Fruit fly (Drosophila melanogaster): ENCODE measurements around the gene Acbp4.

Gene Acbp4

dm6 chr3L:7105693-7106092 is 22.4 kb downstream of the Acbp4 start (continued):
- TF ChIP-seq BEAF-32 (GFP tag; optimal IDR thresholded peaks at IDR 0.05) (no peak), Lpt (GFP tag; optimal IDR thresholded peaks at IDR 0.05) (no peak), sim (GFP tag; IDR thresholded peaks at IDR 0.05) (no peak), tna (GFP tag; IDR thresholded peaks at IDR 0.05; ENCODE audit: partially characterized antibody) (no peak), CG1603 (tag; optimal IDR thresholded peaks at IDR 0.05) (peak; percentile 46), sr (GFP tag; IDR thresholded peaks at IDR 0.05) (no peak), CG18619 (GFP tag; optimal IDR thresholded peaks at IDR 0.05) (no peak), CHES-1-like (GFP tag; optimal IDR thresholded peaks at IDR 0.05) (no peak), pan (optimal IDR thresholded peaks at IDR 0.05) (no peak), pan (GFP tag; optimal IDR thresholded peaks at IDR 0.05 in 1 of 2, IDR thresholded peaks at IDR 0.05 in 1 of 2) (peak in 1 of 2 experiments; percentile 50), Atf6 (GFP tag; IDR thresholded peaks at IDR 0.05) (no peak), slbo (GFP tag; IDR thresholded peaks at IDR 0.05) (no peak), CG3163 (GFP tag; optimal IDR thresholded peaks at IDR 0.05) (no peak), dmrt99B (tag; optimal IDR thresholded peaks at IDR 0.05) (peak; percentile 50), HLHmδ (GFP tag; optimal IDR thresholded peaks at IDR 0.05) (no peak), unc-4 (GFP tag; IDR thresholded peaks at IDR 0.05; ENCODE audit: partially characterized antibody) (no peak), chm (GFP tag; IDR thresholded peaks at IDR 0.05) (no peak), D19B (GFP tag; optimal IDR thresholded peaks at IDR 0.05) (no peak), lov (optimal IDR thresholded peaks at IDR 0.05) (no peak), lov (GFP tag; IDR thresholded peaks at IDR 0.05) (no peak), CG17385 (GFP tag; optimal IDR thresholded peaks at IDR 0.05) (no peak), wor (GFP tag; IDR thresholded peaks at IDR 0.05) (no peak), HmgZ (tag; optimal IDR thresholded peaks at IDR 0.05) (no peak), Eip74EF (GFP tag; optimal IDR thresholded peaks at IDR 0.05) (no peak), run (tag; optimal IDR thresholded peaks at IDR 0.05) (no peak), gce (GFP tag; IDR thresholded peaks at IDR 0.05) (no peak), fd3F (GFP tag; optimal IDR thresholded peaks at IDR 0.05) (no peak), Mad (GFP tag; optimal IDR thresholded peaks at IDR 0.05) (no peak), Opbp (GFP tag; IDR thresholded peaks at IDR 0.05; ENCODE audit: partially characterized antibody) (no peak), grau (tag; optimal IDR thresholded peaks at IDR 0.05) (peak; percentile 17), Hsf (GFP tag; optimal IDR thresholded peaks at IDR 0.05) (no peak), tll (GFP tag; optimal IDR thresholded peaks at IDR 0.05) (no peak), CG17361 (GFP tag; IDR thresholded peaks at IDR 0.05) (0 out of 3 replicates have a peak, but pooled peaks have one; percentile 32), Nf-YB (GFP tag; optimal IDR thresholded peaks at IDR 0.05) (no peak), CG2678 (tag; optimal IDR thresholded peaks at IDR 0.05) (peak; percentile 47), CG17912 (GFP tag; optimal IDR thresholded peaks at IDR 0.05) (no peak), ac (GFP tag; optimal IDR thresholded peaks at IDR 0.05) (no peak), ssp (GFP tag; IDR thresholded peaks at IDR 0.05) (no peak), phol (tag; optimal IDR thresholded peaks at IDR 0.05) (peak; percentile 26), CG9215 (GFP tag; IDR thresholded peaks at IDR 0.05) (no peak), CG7372 (GFP tag; IDR thresholded peaks at IDR 0.05) (no peak), CG17802 (tag; optimal IDR thresholded peaks at IDR 0.05) (no peak), cad (GFP tag; optimal IDR thresholded peaks at IDR 0.05) (no peak), Xrp1 (GFP tag; IDR thresholded peaks at IDR 0.05) (0 out of 2 replicates have a peak, but pooled peaks have one; percentile 13), Oli (tag; optimal IDR thresholded peaks at IDR 0.05) (peak; percentile 38), luna (GFP tag; optimal IDR thresholded peaks at IDR 0.05) (no peak), dysf (GFP tag; IDR thresholded peaks at IDR 0.05) (no peak), Ssrp (tag; optimal IDR thresholded peaks at IDR 0.05) (no peak), CG14965 (GFP tag; optimal IDR thresholded peaks at IDR 0.05; ENCODE audit: borderline replicate concordance) (no peak), CG4424 (GFP tag; optimal IDR thresholded peaks at IDR 0.05) (no peak), CG12769 (tag; optimal IDR thresholded peaks at IDR 0.05) (no peak)

All from whole organism, embryonic.